Fruit fly (Drosophila melanogaster) whole organism, embryonic: ENCODE measurements around the gene Nepl21.

Source experiments
- Adf1 ChIP-seq: fragments of 200-800 bp; sonication (Bioruptor generic); IDR thresholded peaks from 2 replicates; pipeline ENCODE4 v1.3.6; 2022; ENCODE audit warnings: missing biosample characterization, missing genetic modification characterization
- B-H2 ChIP-seq: fragments of 200-800 bp; sonication (Bioruptor generic); optimal IDR thresholded peaks from 2 replicates; lab custom pipeline; 2018; ENCODE audit warnings: missing biosample characterization, mild to moderate bottlenecking, missing genetic modification characterization
- Bdp1 ChIP-seq: fragments of 200-800 bp; sonication (Bioruptor generic); optimal IDR thresholded peaks from 3 replicates; lab custom pipeline; 2016; ENCODE audit warnings: missing biosample characterization, missing genetic modification characterization
- Bgb ChIP-seq: fragments of 200-800 bp; sonication (Bioruptor generic); IDR thresholded peaks from 2 replicates; pipeline ENCODE4 v1.3.6; 2022; ENCODE audit warnings: missing biosample characterization, missing genetic modification characterization; ENCODE audit not compliant: partially characterized antibody
- CG10543 ChIP-seq: fragments of 200-800 bp; sonication (Bioruptor generic); optimal IDR thresholded peaks from 3 replicates; lab custom pipeline; 2017; ENCODE audit warnings: missing biosample characterization, mild to moderate bottlenecking, missing genetic modification characterization, moderate library complexity
- CG11398 ChIP-seq: fragments of 200-800 bp; sonication (Bioruptor generic); optimal IDR thresholded peaks from 2 replicates; lab custom pipeline; 2016; ENCODE audit warnings: missing biosample characterization, missing genetic modification characterization
- CG12104 ChIP-seq: fragments of 200-800 bp; sonication (Bioruptor generic); optimal IDR thresholded peaks from 3 replicates; lab custom pipeline; 2016; ENCODE audit warnings: missing biosample characterization, missing genetic modification characterization
- CG12155 ChIP-seq: fragments of 200-800 bp; sonication (Bioruptor generic); optimal IDR thresholded peaks from 3 replicates; lab custom pipeline; 2016; ENCODE audit warnings: missing biosample characterization, missing genetic modification characterization
- CG14014 ChIP-seq: fragments of 200-800 bp; sonication (Bioruptor generic); IDR thresholded peaks from 2 replicates; pipeline ENCODE4 v1.3.6; 2022; ENCODE audit warnings: missing biosample characterization, missing genetic modification characterization
- CG14860 ChIP-seq: fragments of 200-800 bp; sonication (Bioruptor generic); IDR thresholded peaks from 3 replicates; pipeline ENCODE4 v1.3.6; 2022; ENCODE audit warnings: missing biosample characterization, missing genetic modification characterization; ENCODE audit not compliant: partially characterized antibody
- CG15514 ChIP-seq: fragments of 200-800 bp; sonication (Bioruptor generic); optimal IDR thresholded peaks from 3 replicates; lab custom pipeline; 2017; ENCODE audit warnings: missing biosample characterization, missing genetic modification characterization, mild to moderate bottlenecking, moderate library complexity, missing genetic modification reagents
- CG15696 ChIP-seq: fragments of 200-800 bp; sonication (Bioruptor generic); optimal IDR thresholded peaks from 2 replicates; lab custom pipeline; 2019; ENCODE audit warnings: missing biosample characterization, mild to moderate bottlenecking, missing genetic modification characterization, moderate library complexity
- CG30403 ChIP-seq: fragments of 200-800 bp; sonication (Bioruptor generic); optimal IDR thresholded peaks from 3 replicates; lab custom pipeline; 2016; ENCODE audit warnings: missing biosample characterization, missing genetic modification characterization
- CG42726 ChIP-seq: fragments of 200-800 bp; sonication (Bioruptor generic); IDR thresholded peaks from 2 replicates; pipeline ENCODE4 v1.3.6; 2022; ENCODE audit warnings: missing biosample characterization, missing genetic modification characterization; ENCODE audit not compliant: partially characterized antibody
- CG4282 ChIP-seq: fragments of 200-800 bp; sonication (Bioruptor generic); optimal IDR thresholded peaks from 2 replicates; lab custom pipeline; 2016; ENCODE audit warnings: missing biosample characterization, missing genetic modification characterization
- CG5180 ChIP-seq: fragments of 200-800 bp; sonication (Bioruptor generic); optimal IDR thresholded peaks from 3 replicates; lab custom pipeline; 2017; ENCODE audit warnings: missing biosample characterization, missing genetic modification characterization, mild to moderate bottlenecking, moderate library complexity, missing genetic modification reagents
- CG7271 ChIP-seq: fragments of 200-800 bp; sonication (Bioruptor generic); optimal IDR thresholded peaks from 2 replicates; lab custom pipeline; 2018; ENCODE audit warnings: missing biosample characterization, mild to moderate bottlenecking, missing genetic modification characterization, moderate library complexity
- CG8290 ChIP-seq, 3 experiments: fragments of 200-800 bp; sonication (Bioruptor generic); optimal IDR thresholded peaks; 2 replicates each; lab custom pipeline; 2016 to 2019; ENCODE audit warnings: missing biosample characterization in 3 of 3, missing genetic modification characterization in 3 of 3, mild to moderate bottlenecking in 2 of 3, moderate library complexity in 1 of 3
- Dad ChIP-seq: fragments of 200-800 bp; sonication (Bioruptor generic); optimal IDR thresholded peaks from 3 replicates; lab custom pipeline; 2016; ENCODE audit warnings: missing biosample characterization, missing genetic modification characterization
- Doc3 ChIP-seq: fragments of 200-800 bp; sonication (Bioruptor generic); IDR thresholded peaks from 3 replicates; pipeline ENCODE4 v1.3.6; 2022; ENCODE audit warnings: missing biosample characterization, missing genetic modification characterization; ENCODE audit not compliant: partially characterized antibody
- E2f1 ChIP-seq: fragments of 200-800 bp; sonication (Bioruptor generic); IDR thresholded peaks from 2 replicates; pipeline ENCODE4 v1.3.6; 2022; ENCODE audit warnings: missing biosample characterization, missing genetic modification characterization
- Ets65A ChIP-seq: fragments of 200-800 bp; sonication (Bioruptor generic); peaks from one replicate; lab custom pipeline; 2016; ENCODE audit warnings: missing biosample characterization, missing genetic modification characterization
- HLHmδ ChIP-seq: fragments of 200-800 bp; sonication (Bioruptor generic); optimal IDR thresholded peaks from 2 replicates; lab custom pipeline; 2018; ENCODE audit warnings: missing biosample characterization, mild to moderate bottlenecking, missing genetic modification characterization, moderate library complexity
- Mad ChIP-seq: fragments of 200-800 bp; sonication (Bioruptor generic); optimal IDR thresholded peaks from 2 replicates; lab custom pipeline; 2016; ENCODE audit warnings: missing biosample characterization, missing genetic modification characterization
- Oaz ChIP-seq: fragments of 200-800 bp; sonication (Bioruptor generic); IDR thresholded peaks from 2 replicates; pipeline ENCODE4 v1.3.6; 2022; ENCODE audit warnings: missing biosample characterization, missing genetic modification characterization
- Sin3A ChIP-seq: fragments of >200 bp; optimal IDR thresholded peaks from 2 replicates; lab custom pipeline; 2018
- chinmo ChIP-seq: fragments of 200-800 bp; sonication (Bioruptor generic); IDR thresholded peaks from 4 replicates; pipeline ENCODE4 v1.3.6; 2022; ENCODE audit warnings: missing biosample characterization, missing genetic modification characterization; ENCODE audit not compliant: partially characterized antibody
- ci ChIP-seq: fragments of 200-800 bp; sonication (Bioruptor generic); IDR thresholded peaks from 3 replicates; pipeline ENCODE4 v1.3.6; 2022; ENCODE audit warnings: missing biosample characterization, missing genetic modification characterization
- crc ChIP-seq: fragments of 200-800 bp; sonication (Bioruptor generic); optimal IDR thresholded peaks from 2 replicates; lab custom pipeline; 2016; ENCODE audit warnings: missing biosample characterization, missing genetic modification characterization
- dmrt11E ChIP-seq: fragments of 200-800 bp; sonication (Bioruptor generic); optimal IDR thresholded peaks from 3 replicates; lab custom pipeline; 2018; ENCODE audit warnings: missing biosample characterization, mild to moderate bottlenecking, missing genetic modification characterization, moderate library complexity
- eve ChIP-seq, 2 experiments: fragments of >200 bp; optimal IDR thresholded peaks; 2 replicates each; lab custom pipeline; 2017; ENCODE audit warnings: missing biosample characterization in 2 of 2, missing genetic modification characterization in 2 of 2
- ftz-f1 ChIP-seq: fragments of 200-800 bp; sonication (Bioruptor generic); optimal IDR thresholded peaks from 2 replicates; lab custom pipeline; 2016; ENCODE audit warnings: missing biosample characterization, missing genetic modification characterization
- hb ChIP-seq: fragments of 200-800 bp; sonication (Bioruptor generic); IDR thresholded peaks from 3 replicates; pipeline ENCODE4 v1.3.6; 2022; ENCODE audit warnings: missing biosample characterization, missing genetic modification characterization; ENCODE audit not compliant: partially characterized antibody
- jigr1 ChIP-seq: fragments of 200-800 bp; sonication (Bioruptor generic); IDR thresholded peaks from 3 replicates; pipeline ENCODE4 v1.3.6; 2022; ENCODE audit warnings: missing biosample characterization, missing genetic modification characterization
- kni ChIP-seq: fragments of 200-800 bp; sonication (Bioruptor generic); optimal IDR thresholded peaks from 3 replicates; lab custom pipeline; 2017; ENCODE audit warnings: mild to moderate bottlenecking, missing biosample characterization, missing genetic modification reagents, missing genetic modification characterization
- luna ChIP-seq: fragments of 200-800 bp; sonication (Bioruptor generic); optimal IDR thresholded peaks from 2 replicates; lab custom pipeline; 2016; ENCODE audit warnings: missing biosample characterization, missing genetic modification characterization
- mam ChIP-seq: fragments of 200-800 bp; sonication (Bioruptor generic); optimal IDR thresholded peaks from 3 replicates; lab custom pipeline; 2016; ENCODE audit warnings: missing biosample characterization, missing genetic modification characterization
- nom ChIP-seq: fragments of 200-800 bp; sonication (Bioruptor generic); optimal IDR thresholded peaks from 2 replicates; lab custom pipeline; 2017; ENCODE audit warnings: missing biosample characterization, missing genetic modification characterization, mild to moderate bottlenecking, moderate library complexity, missing genetic modification reagents
- oc ChIP-seq: fragments of 200-800 bp; sonication (Bioruptor generic); optimal IDR thresholded peaks from 2 replicates; lab custom pipeline; 2018; ENCODE audit warnings: missing biosample characterization, mild to moderate bottlenecking, missing genetic modification characterization, moderate library complexity
- ranshi ChIP-seq: fragments of 200-800 bp; sonication (Bioruptor generic); IDR thresholded peaks from 2 replicates; pipeline ENCODE4 v1.3.6; 2022; ENCODE audit warnings: missing biosample characterization, missing genetic modification characterization
- salm ChIP-seq: fragments of 200-800 bp; sonication (Bioruptor generic); optimal IDR thresholded peaks from 2 replicates; lab custom pipeline; 2018; ENCODE audit warnings: missing biosample characterization, mild to moderate bottlenecking, missing genetic modification characterization
- sd ChIP-seq: fragments of 200-800 bp; sonication (Bioruptor generic); optimal IDR thresholded peaks from 3 replicates; lab custom pipeline; 2018; ENCODE audit warnings: missing biosample characterization, mild to moderate bottlenecking, missing genetic modification characterization, moderate library complexity
- slbo ChIP-seq: fragments of 200-800 bp; sonication (Bioruptor generic); IDR thresholded peaks from 2 replicates; pipeline ENCODE4 v1.3.6; 2022; ENCODE audit warnings: missing biosample characterization, missing genetic modification characterization
- slou ChIP-seq: fragments of 200-800 bp; sonication (Bioruptor generic); optimal IDR thresholded peaks from 3 replicates; lab custom pipeline; 2016; ENCODE audit warnings: missing biosample characterization, missing genetic modification characterization
- tup ChIP-seq: fragments of 200-800 bp; sonication (Bioruptor generic); optimal IDR thresholded peaks from 2 replicates; lab custom pipeline; 2016; ENCODE audit warnings: missing biosample characterization, mild to moderate bottlenecking, missing genetic modification characterization, moderate library complexity

Nepl21 gene

DNA sequence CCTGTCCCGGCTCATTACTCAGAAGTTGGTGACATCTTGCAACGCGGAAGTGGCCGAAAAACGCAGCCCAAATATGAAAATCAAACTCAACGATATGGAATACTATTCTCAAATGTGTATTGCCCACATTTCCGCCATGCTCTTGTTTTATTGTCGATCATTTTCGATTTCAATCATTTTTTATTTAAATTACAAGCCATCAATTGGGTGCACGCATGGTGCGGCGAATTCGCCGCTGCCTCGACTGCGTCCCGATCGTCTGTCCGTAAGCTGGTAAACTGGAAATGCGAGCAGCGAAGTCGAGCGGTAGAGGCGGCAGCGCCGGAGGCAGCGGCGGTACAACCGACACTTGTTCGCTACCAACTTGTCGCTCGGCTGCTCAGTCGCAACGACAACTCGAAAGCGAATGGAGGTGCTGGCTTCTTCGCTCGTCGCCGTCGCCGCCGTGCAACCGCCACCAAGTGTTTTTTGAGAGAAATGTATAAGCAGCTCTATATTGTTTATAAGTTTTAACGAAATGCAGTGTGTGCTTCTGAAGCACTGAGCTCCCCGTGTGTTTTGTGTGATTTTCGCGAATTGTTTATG is 8.1 kb downstream of the Nepl21 start (continued):
- 0 out of 2 replicates have a peak, but pooled peaks have one; percentile 47 for TF ChIP-seq ranshi (GFP tag; lab: Robert Waterston, UW)
- TF ChIP-seq slbo, result 0 out of 2 replicates have a peak, but pooled peaks have one; percentile 5
- no peak for TF ChIP-seq Dad (GFP tag; lab: Kevin White, UChicago)
- TF ChIP-seq CG7271 (tag; lab: Kevin White, UChicago), result no peak
- peak; percentile 5 for TF ChIP-seq mam
- no peak for TF ChIP-seq CG11398 (GFP tag; lab: Kevin White, UChicago)
- TF ChIP-seq CG12155 (GFP tag; lab: Kevin White, UChicago), result no peak
- TF ChIP-seq CG30403 (GFP tag; lab: Kevin White, UChicago), result no peak
- TF ChIP-seq jigr1, result no peak
- TF ChIP-seq CG15696 (tag; lab: Kevin White, UChicago), result no peak
- no peak for TF ChIP-seq eve (GFP tag; optimal IDR thresholded peaks at IDR 0.05; lab: Kevin White, UChicago)
- TF ChIP-seq CG14014 (GFP tag; lab: Robert Waterston, UW), result peak; percentile 18; the same call in 1 of the 2 replicates
- TF ChIP-seq crc (GFP tag; lab: Kevin White, UChicago), result no peak
- TF ChIP-seq CG14860 (GFP tag; lab: Robert Waterston, UW), result no peak
- TF ChIP-seq Bdp1, result no peak
- no peak for TF ChIP-seq HLHmδ
- peak; percentile 11 for TF ChIP-seq CG15514 (GFP tag; lab: Kevin White, UChicago)
- TF ChIP-seq CG10543, result no peak
- no peak for TF ChIP-seq Mad (GFP tag; lab: Kevin White, UChicago)
- no peak for TF ChIP-seq slou (GFP tag; lab: Kevin White, UChicago)
- TF ChIP-seq ci, result peak; percentile 53; the same call in 2 of the 3 replicates
- no peak for TF ChIP-seq Oaz (GFP tag; lab: Robert Waterston, UW)
- TF ChIP-seq Doc3 (GFP tag; lab: Robert Waterston, UW), result no peak
- TF ChIP-seq, all 482 proteins: peak for 47

DNA sequence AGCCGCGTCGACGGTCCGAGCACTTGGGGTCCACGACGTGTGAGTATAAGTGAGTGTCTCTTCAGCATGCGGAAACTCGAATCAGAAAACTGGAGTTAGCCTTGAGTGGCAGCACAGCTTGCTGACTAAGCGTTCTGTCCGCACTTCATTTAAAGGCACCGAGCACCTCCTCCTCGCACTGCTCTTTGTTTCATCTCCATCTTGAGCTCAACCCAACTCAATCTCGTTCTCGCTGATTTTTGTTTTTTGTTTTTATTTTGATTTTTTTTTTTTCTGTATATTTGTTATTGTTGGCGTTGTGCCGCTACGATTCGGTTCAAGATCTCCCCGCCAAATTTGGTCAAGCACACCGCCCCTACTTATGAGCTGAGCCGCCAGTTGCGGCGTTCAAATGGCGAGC is 11.5 kb downstream of the Nepl21 start:
- TF ChIP-seq Ets65A (peak; percentile 30), B-H2 (GFP tag; lab: Kevin White, UChicago) (no peak), chinmo (0 out of 4 replicates have a peak, but pooled peaks have one; percentile 35), Adf1 (GFP tag; lab: Robert Waterston, UW) (0 out of 2 replicates have a peak, but pooled peaks have one; percentile 15), nom (peak; percentile 13)

DNA sequence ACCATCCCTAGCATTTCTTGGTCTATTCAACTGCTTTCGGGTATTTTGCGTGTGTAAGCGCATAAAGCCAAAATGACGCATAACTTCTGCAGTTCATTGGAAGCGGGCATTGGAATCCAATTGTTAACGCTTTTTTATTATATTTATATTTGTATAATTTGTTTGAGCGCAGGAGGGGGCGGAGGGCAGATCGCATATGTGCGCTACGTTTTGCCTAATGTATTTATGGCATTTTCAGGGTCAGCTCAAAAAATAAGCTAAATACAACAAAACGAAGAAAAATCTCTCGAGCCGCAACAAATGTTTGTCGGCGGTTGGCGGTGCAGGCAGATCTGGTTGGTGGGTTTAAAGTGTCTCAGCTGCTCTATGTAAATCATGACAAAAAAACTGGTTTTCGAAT is 14.4 kb downstream of the Nepl21 start:
- TF ChIP-seq ftz-f1 (peak; percentile 64), Sin3A (lab: Kevin White, UChicago) (no peak), CG5180 (GFP tag; lab: Kevin White, UChicago) (peak; percentile 5), sd (peak; percentile 54), CG4282 (GFP tag; lab: Kevin White, UChicago) (no peak), chinmo (peak; percentile 79; the same call in 2 of the 4 replicates), salm (tag; lab: Kevin White, UChicago) (peak; percentile 1)

DNA sequence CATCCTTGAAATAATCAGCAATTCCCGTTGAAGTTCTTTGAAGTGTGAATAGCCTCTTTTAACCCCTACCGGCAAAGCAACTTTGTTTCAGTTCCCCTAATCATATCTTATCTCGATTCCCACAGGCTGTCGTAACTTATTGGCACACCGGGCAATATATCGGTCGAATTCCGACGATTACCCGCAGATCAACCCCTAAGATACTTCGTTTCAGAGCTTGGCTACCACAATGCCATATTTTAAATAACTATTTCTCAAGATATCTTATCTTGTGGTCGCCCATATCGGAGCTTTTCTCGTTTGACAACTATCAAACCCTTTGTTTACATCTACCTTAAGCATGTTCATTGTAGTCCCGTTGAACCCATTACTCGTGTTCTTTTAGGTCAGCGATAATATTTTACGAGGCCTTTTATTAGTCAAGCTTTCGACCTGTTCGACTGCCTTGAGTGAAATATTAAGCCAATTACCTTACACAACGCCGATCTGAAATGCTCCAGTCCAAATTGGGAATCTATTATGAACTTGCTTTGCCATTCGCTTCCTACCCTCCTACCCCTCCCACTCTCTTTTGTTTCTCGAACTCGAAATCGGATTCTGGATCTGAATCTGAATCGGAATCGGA is 15.5 kb downstream of the Nepl21 start:
- no peak for TF ChIP-seq CG42726 (GFP tag; lab: Robert Waterston, UW)
- no peak for TF ChIP-seq CG12104 (GFP tag; lab: Kevin White, UChicago)
- TF ChIP-seq tup (GFP tag; lab: Kevin White, UChicago), result no peak
- TF ChIP-seq dmrt11E, result no peak
- peak; percentile 5 for TF ChIP-seq salm (tag; lab: Kevin White, UChicago)
- no peak for TF ChIP-seq hb
- no peak for TF ChIP-seq CG14860 (GFP tag; lab: Robert Waterston, UW)
- TF ChIP-seq E2f1 (GFP tag; lab: Robert Waterston, UW), result no peak
- no peak for TF ChIP-seq luna
- no peak for TF ChIP-seq Bgb
- no peak for TF ChIP-seq CG8290 (GFP tag; optimal IDR thresholded peaks at IDR 0.05; lab: Kevin White, UChicago)
- TF ChIP-seq CG8290 (tag; optimal IDR thresholded peaks at IDR 0.05; lab: Kevin White, UChicago), result no peak
- no peak for TF ChIP-seq oc
- no peak for TF ChIP-seq kni (GFP tag; lab: Kevin White, UChicago)
